Worm (Caenorhabditis elegans): ENCODE data around the gene ins-6.

Gene ins-6

DNA sequence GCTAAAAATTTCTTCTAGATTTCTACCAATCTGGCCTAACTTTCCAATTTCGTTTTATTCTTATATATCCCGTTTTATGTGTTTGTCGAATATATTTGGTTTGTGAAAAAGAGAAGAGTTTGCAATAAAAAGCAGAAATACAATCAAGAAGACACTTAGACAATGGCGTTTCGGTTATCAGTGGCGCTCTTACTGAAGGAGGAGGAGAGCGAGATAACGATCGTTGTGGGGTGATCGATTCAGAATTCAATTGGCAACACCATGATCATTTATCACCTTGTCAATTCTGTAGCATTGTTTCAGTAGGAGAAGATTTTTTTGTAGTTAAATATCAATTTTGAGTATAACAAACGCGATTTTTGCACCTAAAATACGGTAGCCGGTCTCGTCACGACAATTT lies 49.3 kb downstream of the ins-6 start:
- TF ChIP-seq pqm-1 (tag; optimal IDR thresholded peaks at IDR 0.05) (peak; percentile 79), snpc-4 (tag; optimal IDR thresholded peaks at IDR 0.05) (no peak), elt-2 (tag; optimal IDR thresholded peaks at IDR 0.05) (peak; percentile 89), lin-15B (tag; optimal IDR thresholded peaks at IDR 0.05) (no peak), elt-1 (tag; optimal IDR thresholded peaks at IDR 0.05) (no peak), nhr-12 (tag; optimal IDR thresholded peaks at IDR 0.05) (no peak), mml-1 (tag; optimal IDR thresholded peaks at IDR 0.05) (no peak), sea-2 (GFP tag; optimal IDR thresholded peaks at IDR 0.05) (no peak)

DNA sequence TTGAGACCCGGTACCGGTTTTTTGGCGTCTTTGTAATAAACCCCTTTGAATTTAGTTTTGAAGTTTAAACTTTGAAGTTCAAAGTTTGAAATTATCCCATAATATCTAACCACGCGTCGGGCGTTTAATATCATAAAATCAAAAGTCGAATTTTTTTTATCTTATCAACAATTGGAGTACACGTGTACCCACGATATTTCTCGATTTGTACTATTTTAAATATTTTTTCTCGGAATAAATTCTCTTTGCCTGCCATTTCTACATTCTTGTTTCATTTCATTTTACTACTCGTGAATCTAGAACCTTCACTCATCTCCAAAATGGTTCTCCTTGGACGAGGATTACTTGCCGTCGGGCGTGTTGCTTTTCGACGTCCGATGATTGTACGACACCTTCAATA lies 49.9 kb downstream of the ins-6 start, which contains the start of gene gldc-1:
Gene gldc-1 (plus strand): TSS at position 301 of the 400 bp plus-strand sequence.
- peak; percentile 50 for TF ChIP-seq pqm-1 (tag; optimal IDR thresholded peaks at IDR 0.05)
- TF ChIP-seq daf-12 (tag; optimal IDR thresholded peaks at IDR 0.05), result no peak
